Fruit fly (Drosophila melanogaster) whole organism, embryonic: ENCODE results near the gene CG7551.

Experiments used
- Atf6 ChIP-seq: fragments of 200-800 bp; sonication (Bioruptor generic); IDR thresholded peaks from 2 replicates; pipeline ENCODE4 v1.3.6; 2022; ENCODE audit warnings: missing biosample characterization, missing genetic modification characterization
- C15 ChIP-seq: fragments of 200-800 bp; sonication (Bioruptor generic); IDR thresholded peaks from 3 replicates; pipeline ENCODE4 v1.3.6; 2022; ENCODE audit warnings: missing biosample characterization, missing genetic modification characterization
- CG10209 ChIP-seq: fragments of 200-800 bp; sonication (Bioruptor generic); optimal IDR thresholded peaks from 3 replicates; lab custom pipeline; 2017; ENCODE audit warnings: missing biosample characterization, mild to moderate bottlenecking, missing genetic modification characterization, missing genetic modification reagents
- CG10366 ChIP-seq: fragments of 200-800 bp; sonication (Bioruptor generic); IDR thresholded peaks from 2 replicates; pipeline ENCODE4 v1.3.6; 2022; ENCODE audit warnings: missing biosample characterization, missing genetic modification characterization
- CG11093 ChIP-seq: fragments of 200-800 bp; sonication (Bioruptor generic); IDR thresholded peaks from 3 replicates; pipeline ENCODE4 v1.3.6; 2022; ENCODE audit warnings: missing biosample characterization, missing genetic modification characterization
- CG11504 ChIP-seq: fragments of 200-800 bp; sonication (Bioruptor generic); optimal IDR thresholded peaks from 3 replicates; lab custom pipeline; 2019; ENCODE audit warnings: missing biosample characterization, mild to moderate bottlenecking, missing genetic modification characterization, moderate library complexity
- CG12236 ChIP-seq: fragments of 200-800 bp; sonication (Bioruptor generic); optimal IDR thresholded peaks from 2 replicates; lab custom pipeline; 2016; ENCODE audit warnings: missing biosample characterization, missing genetic modification characterization
- CG14441 ChIP-seq: fragments of 200-800 bp; sonication (Bioruptor generic); IDR thresholded peaks from 2 replicates; pipeline ENCODE4 v1.3.6; 2022; ENCODE audit warnings: missing biosample characterization, missing genetic modification characterization
- CG15696 ChIP-seq: fragments of 200-800 bp; sonication (Bioruptor generic); optimal IDR thresholded peaks from 2 replicates; lab custom pipeline; 2019; ENCODE audit warnings: missing biosample characterization, mild to moderate bottlenecking, missing genetic modification characterization, moderate library complexity
- CG1603 ChIP-seq: fragments of 200-800 bp; sonication (Bioruptor generic); optimal IDR thresholded peaks from 2 replicates; lab custom pipeline; 2019; ENCODE audit warnings: missing biosample characterization, mild to moderate bottlenecking, missing genetic modification characterization, moderate library complexity
- CG30020 ChIP-seq: fragments of 200-800 bp; optimal IDR thresholded peaks from 2 replicates; lab custom pipeline; 2019; ENCODE audit warnings: missing biosample characterization, mild to moderate bottlenecking, missing genetic modification characterization, moderate library complexity
- CG30431 ChIP-seq: fragments of 200-800 bp; sonication (Bioruptor generic); optimal IDR thresholded peaks from 2 replicates; lab custom pipeline; 2017; ENCODE audit warnings: missing biosample characterization, missing genetic modification characterization
- CG3065 ChIP-seq: fragments of 200-800 bp; sonication (Bioruptor generic); optimal IDR thresholded peaks from 2 replicates; lab custom pipeline; 2016; ENCODE audit warnings: missing biosample characterization, missing genetic modification characterization
- CG31388 ChIP-seq: fragments of 200-800 bp; sonication (Bioruptor generic); optimal IDR thresholded peaks from 2 replicates; lab custom pipeline; 2016; ENCODE audit warnings: missing biosample characterization, missing genetic modification characterization
- CG33557 ChIP-seq: fragments of 200-800 bp; sonication (Bioruptor generic); optimal IDR thresholded peaks from 2 replicates; lab custom pipeline; 2019; ENCODE audit warnings: missing biosample characterization, mild to moderate bottlenecking, missing genetic modification characterization, moderate library complexity
- CG3726 ChIP-seq: fragments of 200-800 bp; sonication (Bioruptor generic); IDR thresholded peaks from 3 replicates; pipeline ENCODE4, ENCODE4 v1.3.6; 2022; ENCODE audit warnings: missing biosample characterization, missing genetic modification characterization
- CG3995 ChIP-seq: fragments of 200-800 bp; sonication (Bioruptor generic); optimal IDR thresholded peaks from 3 replicates; lab custom pipeline; 2016; ENCODE audit warnings: missing biosample characterization, missing genetic modification characterization
- CG4707 ChIP-seq: fragments of 200-800 bp; sonication (Bioruptor generic); optimal IDR thresholded peaks from 2 replicates; lab custom pipeline; 2018; ENCODE audit warnings: missing biosample characterization, mild to moderate bottlenecking, missing genetic modification characterization, moderate library complexity
- CG6813 ChIP-seq: fragments of 200-800 bp; sonication (Bioruptor generic); optimal IDR thresholded peaks from 2 replicates; lab custom pipeline; 2017; ENCODE audit warnings: missing biosample characterization, missing genetic modification characterization, mild to moderate bottlenecking, moderate library complexity, missing genetic modification reagents
- CG9437 ChIP-seq: fragments of 200-800 bp; sonication (Bioruptor generic); optimal IDR thresholded peaks from 2 replicates; lab custom pipeline; 2018; ENCODE audit warnings: missing biosample characterization, mild to moderate bottlenecking, missing genetic modification characterization
- CoRest ChIP-seq: fragments of 200-800 bp; sonication (Bioruptor generic); optimal IDR thresholded peaks from 3 replicates; lab custom pipeline; 2018; ENCODE audit warnings: missing biosample characterization, mild to moderate bottlenecking, missing genetic modification characterization, moderate library complexity
- D19B ChIP-seq: fragments of 200-800 bp; sonication (Bioruptor generic); optimal IDR thresholded peaks from 2 replicates; lab custom pipeline; 2017; ENCODE audit warnings: missing biosample characterization, mild to moderate bottlenecking, missing genetic modification characterization
- Doc2 ChIP-seq: fragments of 200-800 bp; sonication (Bioruptor generic); IDR thresholded peaks from 2 replicates; pipeline ENCODE4 v1.3.6; 2022; ENCODE audit warnings: missing biosample characterization, missing genetic modification characterization
- HHEX ChIP-seq: fragments of 200-800 bp; sonication (Bioruptor generic); optimal IDR thresholded peaks from 3 replicates; lab custom pipeline; 2017; ENCODE audit warnings: missing biosample characterization, mild to moderate bottlenecking, missing genetic modification characterization, missing genetic modification reagents
- HLH4C ChIP-seq: fragments of 200-800 bp; sonication (Bioruptor generic); IDR thresholded peaks from 3 replicates; pipeline ENCODE4 v1.3.6; 2022; ENCODE audit warnings: missing biosample characterization, missing genetic modification characterization; ENCODE audit not compliant: partially characterized antibody
- HLH54F ChIP-seq: fragments of 200-800 bp; sonication (Bioruptor generic); optimal IDR thresholded peaks from 3 replicates; lab custom pipeline; 2016; ENCODE audit warnings: missing biosample characterization, missing genetic modification characterization
- Hey ChIP-seq: fragments of 200-800 bp; sonication (Bioruptor generic); optimal IDR thresholded peaks from 3 replicates; lab custom pipeline; 2018; ENCODE audit warnings: missing biosample characterization, mild to moderate bottlenecking, missing genetic modification characterization
- Hr51 ChIP-seq, 2 experiments: fragments of 200-800 bp; sonication (Bioruptor generic); optimal IDR thresholded peaks; 2 replicates in 1 of 2; 3 replicates in 1 of 2; lab custom pipeline; 2016 to 2018; ENCODE audit warnings: missing biosample characterization in 2 of 2, missing genetic modification characterization in 2 of 2, mild to moderate bottlenecking in 1 of 2, moderate library complexity in 1 of 2
- NC2α ChIP-seq: fragments of 200-800 bp; sonication (Bioruptor generic); optimal IDR thresholded peaks from 2 replicates; lab custom pipeline; 2016; ENCODE audit warnings: missing biosample characterization, missing genetic modification characterization
- Rfx ChIP-seq: fragments of 200-800 bp; sonication (Bioruptor generic); IDR thresholded peaks from 2 replicates; pipeline ENCODE4 v1.3.6; 2022; ENCODE audit warnings: missing biosample characterization, missing genetic modification characterization
- Sin3A ChIP-seq: fragments of >200 bp; optimal IDR thresholded peaks from 2 replicates; lab custom pipeline; 2018
- Trl ChIP-seq, 3 experiments: fragments of >200 bp in 2 of 3; fragments of 200-800 bp in 1 of 3; sonication (Bioruptor generic) in 1 of 3; optimal IDR thresholded peaks; 2 replicates in 1 of 3; 3 replicates in 2 of 3; lab custom pipeline; 2016 to 2017; ENCODE audit warnings: missing biosample characterization in 1 of 3, missing genetic modification characterization in 1 of 3
- abd-A ChIP-seq: fragments of 200-800 bp; sonication (Bioruptor generic); optimal IDR thresholded peaks from 3 replicates; lab custom pipeline; 2019; ENCODE audit warnings: missing biosample characterization, mild to moderate bottlenecking, missing genetic modification characterization, moderate library complexity
- bigmax ChIP-seq: fragments of 200-800 bp; sonication (Bioruptor generic); optimal IDR thresholded peaks from 2 replicates; lab custom pipeline; 2018; ENCODE audit warnings: missing biosample characterization, mild to moderate bottlenecking, missing genetic modification characterization
- chif ChIP-seq, 2 experiments: fragments of 200-800 bp; sonication (Bioruptor generic); optimal IDR thresholded peaks; 3 replicates each; lab custom pipeline; 2016; ENCODE audit warnings: missing biosample characterization in 2 of 2, missing genetic modification characterization in 2 of 2
- chm ChIP-seq: fragments of 200-800 bp; sonication (Bioruptor generic); IDR thresholded peaks from 2 replicates; pipeline ENCODE4 v1.3.6; 2022; ENCODE audit warnings: missing biosample characterization, missing genetic modification characterization
- dmrt11E ChIP-seq: fragments of 200-800 bp; sonication (Bioruptor generic); optimal IDR thresholded peaks from 3 replicates; lab custom pipeline; 2018; ENCODE audit warnings: missing biosample characterization, mild to moderate bottlenecking, missing genetic modification characterization, moderate library complexity
- en ChIP-seq: fragments of 200-800 bp; sonication (Bioruptor generic); optimal IDR thresholded peaks from 2 replicates; lab custom pipeline; 2016; ENCODE audit warnings: missing biosample characterization, missing genetic modification characterization
- ewg ChIP-seq: fragments of 200-800 bp; sonication (Bioruptor generic); optimal IDR thresholded peaks from 3 replicates; lab custom pipeline; 2017; ENCODE audit warnings: mild to moderate bottlenecking, missing biosample characterization, missing genetic modification reagents, missing genetic modification characterization
- fd96Cb ChIP-seq: fragments of 200-800 bp; sonication (Bioruptor generic); optimal IDR thresholded peaks from 2 replicates; lab custom pipeline; 2018; ENCODE audit warnings: missing biosample characterization, mild to moderate bottlenecking, missing genetic modification characterization, moderate library complexity
- gro ChIP-seq: fragments of 200-800 bp; sonication (Bioruptor generic); optimal IDR thresholded peaks from 2 replicates; lab custom pipeline; 2016; ENCODE audit warnings: missing biosample characterization, missing genetic modification characterization
- hbn ChIP-seq: fragments of 200-800 bp; sonication (Bioruptor generic); IDR thresholded peaks from 2 replicates; pipeline ENCODE4 v1.3.6; 2022; ENCODE audit warnings: missing biosample characterization, missing genetic modification characterization; ENCODE audit not compliant: partially characterized antibody
- kay ChIP-seq: fragments of 200-800 bp; sonication (Bioruptor generic); optimal IDR thresholded peaks from 2 replicates; lab custom pipeline; 2016; ENCODE audit warnings: missing biosample characterization, missing genetic modification characterization
- kni ChIP-seq: fragments of 200-800 bp; sonication (Bioruptor generic); optimal IDR thresholded peaks from 3 replicates; lab custom pipeline; 2017; ENCODE audit warnings: mild to moderate bottlenecking, missing biosample characterization, missing genetic modification reagents, missing genetic modification characterization
- odd ChIP-seq: fragments of 200-800 bp; sonication (Bioruptor generic); optimal IDR thresholded peaks from 2 replicates; lab custom pipeline; 2017; ENCODE audit warnings: missing biosample characterization, mild to moderate bottlenecking, missing genetic modification characterization
- psq ChIP-seq: fragments of 200-800 bp; sonication (Bioruptor generic); optimal IDR thresholded peaks from 2 replicates; lab custom pipeline; 2017; ENCODE audit warnings: missing biosample characterization, missing genetic modification characterization
- salm ChIP-seq: fragments of 200-800 bp; sonication (Bioruptor generic); optimal IDR thresholded peaks from 2 replicates; lab custom pipeline; 2018; ENCODE audit warnings: missing biosample characterization, mild to moderate bottlenecking, missing genetic modification characterization
- sc ChIP-seq, 3 experiments: fragments of >200 bp in 2 of 3; fragments of 200-800 bp in 1 of 3; sonication (Bioruptor generic) in 1 of 3; optimal IDR thresholded peaks; 2 replicates in 2 of 3; 3 replicates in 1 of 3; lab custom pipeline; 2017; ENCODE audit warnings: mild to moderate bottlenecking in 1 of 3, missing biosample characterization in 1 of 3, missing genetic modification characterization in 1 of 3, missing genetic modification reagents in 1 of 3
- schlank ChIP-seq: fragments of 200-800 bp; sonication (Bioruptor generic); optimal IDR thresholded peaks from 2 replicates; lab custom pipeline; 2018; ENCODE audit warnings: missing biosample characterization, mild to moderate bottlenecking, missing genetic modification characterization
- vfl ChIP-seq: fragments of 200-800 bp; sonication (Bioruptor generic); optimal IDR thresholded peaks from 2 replicates; lab custom pipeline; 2016; ENCODE audit warnings: missing biosample characterization, missing genetic modification characterization

CG7551 gene

DNA sequence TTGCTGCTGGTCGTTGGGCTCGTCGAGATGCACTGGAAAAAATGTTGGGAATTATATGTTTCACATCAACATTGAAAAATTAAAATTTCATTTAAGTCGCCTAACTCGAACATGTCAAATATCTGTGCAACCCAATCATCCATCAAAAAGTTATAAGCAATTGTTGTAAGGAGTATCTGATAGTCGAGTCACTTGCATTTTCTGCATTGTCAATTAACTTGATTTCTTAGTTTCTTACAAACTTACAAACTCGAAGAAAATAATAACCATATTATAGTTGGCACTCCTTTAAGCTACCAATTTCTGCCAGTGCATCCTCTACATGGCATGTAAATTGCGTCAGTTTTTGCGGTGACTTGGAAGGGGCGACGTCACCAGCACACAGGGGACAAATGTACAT is 24.8 kb downstream of the CG7551 start (continued):
- peak; percentile 27 to 58 for TF ChIP-seq chif (GFP tag; optimal IDR thresholded peaks at IDR 0.05; lab: Kevin White, UChicago)
- no peak for TF ChIP-seq Trl (optimal IDR thresholded peaks at IDR 0.05; lab: Kevin White, UChicago)
- TF ChIP-seq Trl (GFP tag; optimal IDR thresholded peaks at IDR 0.05; lab: Kevin White, UChicago): peak; percentile 35
- peak; percentile 38 for TF ChIP-seq CG9437
- TF ChIP-seq Doc2 (GFP tag; lab: Robert Waterston, UW): no peak
- no peak for TF ChIP-seq chm (GFP tag; lab: Robert Waterston, UW)
- TF ChIP-seq kay: no peak
- TF ChIP-seq Hey (tag; lab: Kevin White, UChicago): no peak
- TF ChIP-seq HHEX (GFP tag; lab: Kevin White, UChicago): no peak
- TF ChIP-seq CG33557 (GFP tag; lab: Kevin White, UChicago): no peak
- TF ChIP-seq D19B (GFP tag; lab: Kevin White, UChicago): peak; percentile 33
- peak; percentile 67 for TF ChIP-seq CG11504 (tag; lab: Kevin White, UChicago)
- TF ChIP-seq C15 (GFP tag; lab: Robert Waterston, UW): no peak
- TF ChIP-seq HLH4C (GFP tag; lab: Robert Waterston, UW): peak; percentile 44; the same call in 1 of the 3 replicates
- TF ChIP-seq gro: peak; percentile 5
- TF ChIP-seq CG30020: no peak
- TF ChIP-seq Sin3A (lab: Kevin White, UChicago): no peak
- no peak for TF ChIP-seq CG3065 (GFP tag; lab: Kevin White, UChicago)
- no peak for TF ChIP-seq hbn (GFP tag; lab: Robert Waterston, UW)
- TF ChIP-seq sc (optimal IDR thresholded peaks at IDR 0.05; lab: Kevin White, UChicago): no peak
- no peak for TF ChIP-seq sc (GFP tag; optimal IDR thresholded peaks at IDR 0.05; lab: Kevin White, UChicago)
- TF ChIP-seq CG3726 (GFP tag; lab: Robert Waterston, UW): no peak
- no peak for TF ChIP-seq salm (tag; lab: Kevin White, UChicago)
- TF ChIP-seq CG4707 (GFP tag; lab: Kevin White, UChicago): no peak
- TF ChIP-seq schlank (tag; lab: Kevin White, UChicago): no peak
- TF ChIP-seq bigmax (GFP tag; lab: Kevin White, UChicago): no peak
- TF ChIP-seq CG30431: peak; percentile 18
- no peak for TF ChIP-seq psq
- peak; percentile 41 for TF ChIP-seq dmrt11E (tag; lab: Kevin White, UChicago)
- TF ChIP-seq CG1603 (tag; lab: Kevin White, UChicago): peak; percentile 53
- no peak for TF ChIP-seq Rfx (GFP tag; lab: Robert Waterston, UW)
- no peak for TF ChIP-seq CG31388
- no peak for TF ChIP-seq CG14441 (GFP tag; lab: Robert Waterston, UW)
- no peak for TF ChIP-seq CG3995 (GFP tag; lab: Kevin White, UChicago)
- TF ChIP-seq CoRest (tag; lab: Kevin White, UChicago): peak; percentile 27
- no peak for TF ChIP-seq Atf6 (GFP tag; lab: Robert Waterston, UW)
- peak; percentile 29 for TF ChIP-seq en (GFP tag; lab: Kevin White, UChicago)
- TF ChIP-seq CG12236 (GFP tag; lab: Kevin White, UChicago): no peak
- TF ChIP-seq abd-A (tag; lab: Kevin White, UChicago): no peak
- 0 out of 3 replicates have a peak, but pooled peaks have one; percentile 28 for TF ChIP-seq CG11093 (GFP tag; lab: Robert Waterston, UW)
- TF ChIP-seq fd96Cb (tag; lab: Kevin White, UChicago): peak; percentile 40
- TF ChIP-seq CG15696 (tag; lab: Kevin White, UChicago): no peak
- no peak for TF ChIP-seq kni (GFP tag; lab: Kevin White, UChicago)
- no peak for TF ChIP-seq vfl (GFP tag; lab: Kevin White, UChicago)
- TF ChIP-seq CG10209: peak; percentile 18
- TF ChIP-seq CG6813 (GFP tag; lab: Kevin White, UChicago): peak; percentile 45
- TF ChIP-seq Hr51 (GFP tag; optimal IDR thresholded peaks at IDR 0.05; lab: Kevin White, UChicago): peak in 1 of 2 experiments; percentile 58
- TF ChIP-seq HLH54F (GFP tag; lab: Kevin White, UChicago): peak; percentile 34
- no peak for TF ChIP-seq CG10366 (GFP tag; lab: Robert Waterston, UW)
- no peak for TF ChIP-seq NC2α (GFP tag; lab: Kevin White, UChicago)
- TF ChIP-seq odd: no peak
- peak; percentile 9 for TF ChIP-seq ewg (GFP tag; lab: Kevin White, UChicago)
